Fruit fly (Drosophila melanogaster): ENCODE measurements around the gene CG15332.

- no peak for TF ChIP-seq Hr4 (GFP tag; optimal IDR thresholded peaks at IDR 0.05)
- no peak for TF ChIP-seq Ets21C (GFP tag; optimal IDR thresholded peaks at IDR 0.05)
- TF ChIP-seq CG11294 (GFP tag; IDR thresholded peaks at IDR 0.05): no peak
- TF ChIP-seq CG8632 (GFP tag; optimal IDR thresholded peaks at IDR 0.05): no peak
- no peak for TF ChIP-seq cyc (GFP tag; optimal IDR thresholded peaks at IDR 0.05)
- no peak for TF ChIP-seq CG6792 (GFP tag; optimal IDR thresholded peaks at IDR 0.05)
- no peak for TF ChIP-seq CG16779 (tag; optimal IDR thresholded peaks at IDR 0.05)
- no peak for TF ChIP-seq Blimp-1 (GFP tag; optimal IDR thresholded peaks at IDR 0.05)
- TF ChIP-seq CG15336 (GFP tag; IDR thresholded peaks at IDR 0.05): no peak
- TF ChIP-seq CG3919 (GFP tag; optimal IDR thresholded peaks at IDR 0.05): no peak
- TF ChIP-seq Sox102F (GFP tag; optimal IDR thresholded peaks at IDR 0.05): no peak
- no peak for TF ChIP-seq CG3032 (tag; optimal IDR thresholded peaks at IDR 0.05)
Measured at dm6 chrX:7955890-7956289, at the start of gene CG15332, which contains the start of gene CG15330.

Measured in whole organism, prepupa.